Worm (Caenorhabditis elegans) whole organism, L2 larva: ENCODE measurements around the gene C31B8.7.

ENCODE experiments used
- C34F6.9 ChIP-seq: fragments of 150-350 bp; optimal IDR thresholded peaks from 2 replicates; lab custom pipeline; 2014; ENCODE audit warnings: missing biosample characterization, missing genetic modification characterization
- R02D3.7 ChIP-seq: fragments of 150-350 bp; optimal IDR thresholded peaks from 2 replicates; lab custom pipeline; 2014; ENCODE audit warnings: missing biosample characterization, missing genetic modification characterization
- Y55F3AM.14 ChIP-seq: fragments of 200-800 bp; sonication (Bioruptor generic); optimal IDR thresholded peaks from 2 replicates; lab custom pipeline; 2018; ENCODE audit warnings: mild to moderate bottlenecking, missing genetic modification characterization, missing compliant biosample characterization
- ZK546.5 ChIP-seq: sonication (generic microtip); optimal IDR thresholded peaks from 2 replicates; lab custom pipeline; 2017; ENCODE audit warnings: missing biosample characterization, missing genetic modification characterization
- alr-1 ChIP-seq: fragments of 150-350 bp; optimal IDR thresholded peaks from 2 replicates; lab custom pipeline; 2014; ENCODE audit warnings: missing biosample characterization, missing genetic modification characterization
- aly-2 ChIP-seq: fragments of 150-350 bp; optimal IDR thresholded peaks from 2 replicates; lab custom pipeline; 2014; ENCODE audit warnings: missing biosample characterization, missing genetic modification characterization
- ama-1 ChIP-seq: fragments of 150-350 bp; optimal IDR thresholded peaks from 2 replicates; lab custom pipeline; 2018; ENCODE audit warnings: inconsistent platforms
- ceh-16 ChIP-seq: fragments of 150-350 bp; optimal IDR thresholded peaks from 2 replicates; lab custom pipeline; 2014; ENCODE audit warnings: missing biosample characterization, missing genetic modification characterization
- ceh-82 ChIP-seq: fragments of 150-350 bp; optimal IDR thresholded peaks from 2 replicates; lab custom pipeline; 2014; ENCODE audit warnings: missing biosample characterization, missing genetic modification characterization
- crh-2 ChIP-seq: sonication (generic microtip); optimal IDR thresholded peaks from 2 replicates; lab custom pipeline; 2017; ENCODE audit warnings: missing biosample characterization, missing genetic modification characterization
- dmd-4 ChIP-seq: sonication (generic microtip); optimal IDR thresholded peaks from 2 replicates; lab custom pipeline; 2017; ENCODE audit warnings: missing biosample characterization, missing genetic modification characterization
- egl-27 ChIP-seq: sonication (generic microtip); optimal IDR thresholded peaks from 3 replicates; lab custom pipeline; 2017; ENCODE audit warnings: missing biosample characterization, missing genetic modification reagents, missing genetic modification characterization
- elt-3 ChIP-seq: sonication (generic microtip); optimal IDR thresholded peaks from 2 replicates; lab custom pipeline; 2017; ENCODE audit warnings: missing biosample characterization, missing genetic modification characterization
- gmeb-1 ChIP-seq: fragments of 150-350 bp; optimal IDR thresholded peaks from 2 replicates; lab custom pipeline; 2014; ENCODE audit warnings: missing biosample characterization, missing genetic modification characterization
- lin-11 ChIP-seq: fragments of 150-350 bp; sonication (generic microtip); optimal IDR thresholded peaks from 2 replicates; lab custom pipeline; 2014; ENCODE audit warnings: missing biosample characterization, missing genetic modification characterization, inconsistent platforms, mixed read lengths
- lin-13 ChIP-seq: fragments of 150-350 bp; optimal IDR thresholded peaks from 2 replicates; lab custom pipeline; 2014; ENCODE audit warnings: missing biosample characterization, missing genetic modification reagents, missing genetic modification characterization
- lsy-2 ChIP-seq, 2 experiments: fragments of 150-350 bp in 1 of 2; sonication (generic microtip) in 1 of 2; optimal IDR thresholded peaks; 2 replicates each; lab custom pipeline; 2014 to 2017; ENCODE audit warnings: missing biosample characterization in 2 of 2, missing genetic modification characterization in 2 of 2
- mbf-1 ChIP-seq: sonication (generic microtip); optimal IDR thresholded peaks from 2 replicates; lab custom pipeline; 2017; ENCODE audit warnings: missing biosample characterization, missing genetic modification characterization
- mdl-1 ChIP-seq, 2 experiments: fragments of 150-350 bp in 1 of 2; sonication (generic microtip) in 1 of 2; optimal IDR thresholded peaks; 2 replicates each; lab custom pipeline; 2017; ENCODE audit warnings: missing biosample characterization in 2 of 2, missing genetic modification characterization in 2 of 2
- nhr-11 ChIP-seq: fragments of 150-350 bp; optimal IDR thresholded peaks from 2 replicates; lab custom pipeline; 2014; ENCODE audit warnings: missing biosample characterization, missing genetic modification characterization
- nhr-12 ChIP-seq: fragments of 150-350 bp; optimal IDR thresholded peaks from 2 replicates; lab custom pipeline; 2014; ENCODE audit warnings: missing biosample characterization, missing genetic modification characterization
- nhr-129 ChIP-seq: fragments of 150-350 bp; optimal IDR thresholded peaks from 2 replicates; lab custom pipeline; 2014; ENCODE audit warnings: missing biosample characterization, missing genetic modification characterization
- nhr-23 ChIP-seq: fragments of 150-350 bp; optimal IDR thresholded peaks from 2 replicates; lab custom pipeline; 2014; ENCODE audit warnings: missing biosample characterization, missing genetic modification reagents, missing genetic modification characterization
- nhr-25 ChIP-seq: fragments of 150-350 bp; sonication (generic microtip); optimal IDR thresholded peaks from 3 replicates; lab custom pipeline; 2014; ENCODE audit warnings: missing biosample characterization, missing genetic modification characterization
- nhr-6 ChIP-seq: fragments of 150-350 bp; optimal IDR thresholded peaks from 2 replicates; lab custom pipeline; 2014; ENCODE audit warnings: missing biosample characterization, missing genetic modification characterization
- nhr-77 ChIP-seq: fragments of 150-350 bp; optimal IDR thresholded peaks from 2 replicates; lab custom pipeline; 2014; ENCODE audit warnings: missing biosample characterization, missing genetic modification characterization
- peb-1 ChIP-seq: fragments of 150-350 bp; optimal IDR thresholded peaks from 2 replicates; lab custom pipeline; 2014; ENCODE audit warnings: missing biosample characterization, missing genetic modification characterization
- skn-1 ChIP-seq: sonication (generic microtip); optimal IDR thresholded peaks from 2 replicates; lab custom pipeline; 2017; ENCODE audit warnings: missing biosample characterization, missing genetic modification characterization
- sma-3 ChIP-seq: sonication (generic microtip); optimal IDR thresholded peaks from 2 replicates; lab custom pipeline; 2016; ENCODE audit warnings: missing genetic modification reagents, missing genetic modification characterization, missing compliant biosample characterization
- sma-9 ChIP-seq, 2 experiments: fragments of 150-350 bp in 1 of 2; sonication (generic microtip) in 1 of 2; optimal IDR thresholded peaks; 2 replicates each; lab custom pipeline; 2014 to 2016; ENCODE audit warnings: missing genetic modification characterization in 2 of 2, mild to moderate bottlenecking in 1 of 2, missing biosample characterization in 1 of 2, missing compliant biosample characterization in 1 of 2, missing genetic modification reagents in 1 of 2, moderate library complexity in 1 of 2
- snpc-4 ChIP-seq: fragments of 150-350 bp; optimal IDR thresholded peaks from 2 replicates; lab custom pipeline; 2014; ENCODE audit warnings: missing biosample characterization, missing genetic modification characterization
- unc-39 ChIP-seq: fragments of 150-350 bp; optimal IDR thresholded peaks from 2 replicates; lab custom pipeline; 2014; ENCODE audit warnings: missing biosample characterization, missing genetic modification characterization
- unc-55 ChIP-seq: fragments of 150-350 bp; sonication (generic microtip); optimal IDR thresholded peaks from 3 replicates; lab custom pipeline; 2014; ENCODE audit warnings: missing biosample characterization, missing genetic modification reagents, missing genetic modification characterization
- unc-62 ChIP-seq: fragments of 150-350 bp; optimal IDR thresholded peaks from 2 replicates; lab custom pipeline; 2014; ENCODE audit warnings: missing biosample characterization, missing genetic modification reagents, missing genetic modification characterization
- zag-1 ChIP-seq: fragments of 150-350 bp; optimal IDR thresholded peaks from 2 replicates; lab custom pipeline; 2014; ENCODE audit warnings: missing biosample characterization, missing genetic modification characterization
- ztf-1 ChIP-seq: fragments of 200-800 bp; sonication (Bioruptor generic); conservative IDR thresholded peaks from 2 replicates; pipeline ENCODE4 v1.3.6; 2022; ENCODE audit warnings: missing genetic modification characterization, missing compliant biosample characterization
- ztf-11 ChIP-seq: sonication (generic microtip); optimal IDR thresholded peaks from 2 replicates; lab custom pipeline; 2017; ENCODE audit warnings: missing biosample characterization, missing genetic modification characterization

Gene C31B8.7

ce11 chrV:2913948-2914347 lies 10.8 kb upstream of the C31B8.7 start, which contains the start of gene srh-146:
TSS of gene srh-146 (plus strand) at chrV:2914248.
- TF ChIP-seq nhr-129 (no peak), nhr-12 (tag; lab: Kevin White, UChicago) (no peak), ztf-1 (GFP tag; lab: Robert Waterston, UW) (no peak), alr-1 (tag; lab: Kevin White, UChicago) (no peak), C34F6.9 (tag; lab: Kevin White, UChicago) (no peak), nhr-11 (tag; lab: Kevin White, UChicago) (no peak), lin-13 (GFP tag; lab: Kevin White, UChicago) (no peak), dmd-4 (tag; lab: Kevin White, UChicago) (no peak), ama-1 (lab: Kevin White, UChicago) (no peak), ztf-11 (tag; lab: Kevin White, UChicago) (no peak)

ce11 chrV:2912901-2913300 lies 9.8 kb upstream of the C31B8.7 start, which contains the start of gene C31B8.9:
TSS of gene C31B8.9 (minus strand) at chrV:2913001.
- TF ChIP-seq elt-3 (tag; lab: Kevin White, UChicago) (no peak), snpc-4 (tag; lab: Kevin White, UChicago) (no peak), nhr-129 (no peak), R02D3.7 (tag; lab: Kevin White, UChicago) (no peak), C34F6.9 (tag; lab: Kevin White, UChicago) (no peak), unc-39 (no peak), skn-1 (no peak), nhr-23 (tag; lab: Kevin White, UChicago) (no peak), nhr-77 (tag; lab: Kevin White, UChicago) (no peak), aly-2 (no peak), ceh-16 (tag; lab: Kevin White, UChicago) (no peak), ama-1 (lab: Kevin White, UChicago) (no peak), mdl-1 (tag; optimal IDR thresholded peaks at IDR 0.05; lab: Kevin White, UChicago) (no peak), gmeb-1 (tag; lab: Kevin White, UChicago) (no peak), zag-1 (tag; lab: Kevin White, UChicago) (no peak), sma-3 (GFP tag; lab: Kevin White, UChicago) (no peak), lsy-2 (tag; optimal IDR thresholded peaks at IDR 0.05; lab: Kevin White, UChicago) (no peak), ztf-1 (GFP tag; lab: Robert Waterston, UW) (no peak)

- TF ChIP-seq lsy-2 (tag; optimal IDR thresholded peaks at IDR 0.05; lab: Kevin White, UChicago) (no peak), nhr-11 (tag; lab: Kevin White, UChicago) (no peak), lin-13 (GFP tag; lab: Kevin White, UChicago) (no peak), sma-9 (GFP tag; optimal IDR thresholded peaks at IDR 0.05; lab: Kevin White, UChicago) (no peak), sma-9 (tag; optimal IDR thresholded peaks at IDR 0.05; lab: Kevin White, UChicago) (no peak), ZK546.5 (tag; lab: Kevin White, UChicago) (no peak), lin-11 (tag; lab: Kevin White, UChicago) (no peak), peb-1 (tag; lab: Kevin White, UChicago) (no peak), dmd-4 (tag; lab: Kevin White, UChicago) (no peak), nhr-77 (tag; lab: Kevin White, UChicago) (no peak), nhr-12 (tag; lab: Kevin White, UChicago) (no peak), nhr-6 (tag; lab: Kevin White, UChicago) (no peak), nhr-25 (tag; lab: Kevin White, UChicago) (no peak), C34F6.9 (tag; lab: Kevin White, UChicago) (no peak), ama-1 (lab: Kevin White, UChicago) (no peak), mbf-1 (tag; lab: Kevin White, UChicago) (no peak), ceh-82 (tag; lab: Kevin White, UChicago) (no peak), R02D3.7 (tag; lab: Kevin White, UChicago) (no peak), Y55F3AM.14 (GFP tag; lab: Kevin White, UChicago) (no peak), ztf-1 (GFP tag; lab: Robert Waterston, UW) (no peak), unc-39 (no peak)
- TF ChIP-seq, all 48 proteins: peak for 0
These were observed 6.4 kb upstream of the C31B8.7 start, which contains the start of gene zmp-3 for ce11 chrV:2909525-2909924. TSS of gene zmp-3 (minus strand) at chrV:2909625.

ce11 chrV:2899867-2900266 lies 3.3 kb downstream of the C31B8.7 start, which contains the start of gene str-46:
TSS of gene str-46 (minus strand) at chrV:2899967.
- TF ChIP-seq ceh-82 (tag; lab: Kevin White, UChicago), result no peak
- TF ChIP-seq zag-1 (tag; lab: Kevin White, UChicago), result no peak
- TF ChIP-seq crh-2 (tag; lab: Kevin White, UChicago), result no peak
- no peak for TF ChIP-seq dmd-4 (tag; lab: Kevin White, UChicago)
- TF ChIP-seq ztf-1 (GFP tag; lab: Robert Waterston, UW), result no peak
- no peak for TF ChIP-seq aly-2
- no peak for TF ChIP-seq nhr-129
- TF ChIP-seq egl-27 (tag; lab: Kevin White, UChicago), result no peak
- no peak for TF ChIP-seq sma-9 (GFP tag; optimal IDR thresholded peaks at IDR 0.05; lab: Kevin White, UChicago)
- no peak for TF ChIP-seq sma-9 (tag; optimal IDR thresholded peaks at IDR 0.05; lab: Kevin White, UChicago)
- no peak for TF ChIP-seq peb-1 (tag; lab: Kevin White, UChicago)
- no peak for TF ChIP-seq lin-11 (tag; lab: Kevin White, UChicago)
- TF ChIP-seq lin-13 (GFP tag; lab: Kevin White, UChicago), result no peak
- no peak for TF ChIP-seq sma-3 (GFP tag; lab: Kevin White, UChicago)
- no peak for TF ChIP-seq C34F6.9 (tag; lab: Kevin White, UChicago)
- TF ChIP-seq unc-55, result no peak
- no peak for TF ChIP-seq nhr-23 (tag; lab: Kevin White, UChicago)
- no peak for TF ChIP-seq elt-3 (tag; lab: Kevin White, UChicago)
- no peak for TF ChIP-seq unc-62 (GFP tag; lab: Kevin White, UChicago)
- no peak for TF ChIP-seq nhr-12 (tag; lab: Kevin White, UChicago)
